Worm (Caenorhabditis elegans) whole organism, young adult: ENCODE data around the gene F54B3.4.

Experiments used
- B0019.2 ChIP-seq: fragments of 200-800 bp; sonication (Bioruptor generic); conservative IDR thresholded peaks from 2 replicates; pipeline ENCODE4 v1.3.6; 2022; ENCODE audit warnings: missing genetic modification reagents, missing genetic modification characterization, missing compliant biosample characterization
- D2030.7 ChIP-seq: fragments of 200-800 bp; sonication (Bioruptor generic); IDR thresholded peaks from 2 replicates; pipeline ENCODE4 v1.3.6; 2022; ENCODE audit warnings: missing genetic modification reagents, missing genetic modification characterization, missing compliant biosample characterization
- F10E7.11 ChIP-seq: sonication (generic microtip); optimal IDR thresholded peaks from 2 replicates; lab custom pipeline; 2017; ENCODE audit warnings: mild to moderate bottlenecking, missing genetic modification characterization, moderate library complexity, missing compliant biosample characterization
- F22D6.2 ChIP-seq: sonication (generic microtip); optimal IDR thresholded peaks from 2 replicates; lab custom pipeline; 2016; ENCODE audit warnings: mild to moderate bottlenecking, missing genetic modification characterization, missing compliant biosample characterization
- K11D2.4 ChIP-seq: fragments of 200-800 bp; sonication (Bioruptor generic); IDR thresholded peaks from 2 replicates; pipeline ENCODE4 v1.3.6; 2022; ENCODE audit warnings: missing genetic modification reagents, missing genetic modification characterization, missing compliant biosample characterization
- Y53G8AR.9 ChIP-seq: fragments of 200-800 bp; sonication (Bioruptor generic); conservative IDR thresholded peaks from 2 replicates; pipeline ENCODE4 v1.3.6; 2022; ENCODE audit warnings: missing genetic modification reagents, missing genetic modification characterization, missing compliant biosample characterization
- ZK185.1 ChIP-seq: sonication (generic microtip); optimal IDR thresholded peaks from 2 replicates; lab custom pipeline; 2016; ENCODE audit warnings: mild to moderate bottlenecking, missing genetic modification characterization, missing compliant biosample characterization; ENCODE audit not compliant: poor library complexity, severe bottlenecking
- ama-1 ChIP-seq, 3 experiments: fragments of 150-350 bp in 1 of 3; sonication (generic microtip) in 2 of 3; optimal IDR thresholded peaks; 2 replicates each; lab custom pipeline; 2014 to 2018; ENCODE audit warnings: missing biosample characterization in 2 of 3, missing genetic modification characterization in 2 of 3, missing genetic modification reagents in 2 of 3
- athp-1 ChIP-seq: sonication (generic microtip); optimal IDR thresholded peaks from 2 replicates; lab custom pipeline; 2017; ENCODE audit warnings: mild to moderate bottlenecking, missing genetic modification characterization, missing compliant biosample characterization
- attf-5 ChIP-seq: fragments of 200-800 bp; sonication (Bioruptor generic); optimal IDR thresholded peaks from 2 replicates; lab custom pipeline; 2018; ENCODE audit warnings: mild to moderate bottlenecking, missing genetic modification characterization, missing compliant biosample characterization
- bed-1 ChIP-seq: fragments of 200-800 bp; sonication (Bioruptor generic); IDR thresholded peaks from 2 replicates; pipeline ENCODE4 v1.3.6; 2022; ENCODE audit warnings: missing genetic modification reagents, missing genetic modification characterization, missing compliant biosample characterization
- cebp-2 ChIP-seq: fragments of 200-800 bp; sonication (Bioruptor generic); IDR thresholded peaks from 2 replicates; pipeline ENCODE4 v1.3.6; 2022; ENCODE audit warnings: missing genetic modification characterization, missing compliant biosample characterization
- ceh-100 ChIP-seq: fragments of 200-800 bp; sonication (Bioruptor generic); IDR thresholded peaks from 2 replicates; pipeline ENCODE4 v1.3.6; 2022; ENCODE audit warnings: missing genetic modification reagents, missing genetic modification characterization, missing compliant biosample characterization
- ceh-27 ChIP-seq: fragments of 200-800 bp; sonication (Bioruptor generic); optimal IDR thresholded peaks from 2 replicates; lab custom pipeline; 2018; ENCODE audit warnings: mild to moderate bottlenecking, missing genetic modification characterization, moderate library complexity, missing compliant biosample characterization
- ceh-40 ChIP-seq: fragments of 200-800 bp; sonication (Bioruptor generic); IDR thresholded peaks from 2 replicates; pipeline ENCODE4 v1.3.6; 2022; ENCODE audit warnings: missing genetic modification characterization, missing compliant biosample characterization
- ceh-79 ChIP-seq: sonication (generic microtip); optimal IDR thresholded peaks from 2 replicates; lab custom pipeline; 2017; ENCODE audit warnings: mild to moderate bottlenecking, missing genetic modification characterization, missing compliant biosample characterization
- chd-7 ChIP-seq: sonication (generic microtip); optimal IDR thresholded peaks from 2 replicates; lab custom pipeline; 2016; ENCODE audit warnings: mild to moderate bottlenecking, missing genetic modification characterization, moderate library complexity, missing compliant biosample characterization
- dox-1 ChIP-seq: fragments of 200-800 bp; sonication (Bioruptor generic); IDR thresholded peaks from 2 replicates; pipeline ENCODE4 v1.3.6; 2022; ENCODE audit warnings: missing genetic modification reagents, missing genetic modification characterization, missing compliant biosample characterization
- dpl-1 ChIP-seq: fragments of 150-350 bp; optimal IDR thresholded peaks from 2 replicates; lab custom pipeline; 2014; ENCODE audit warnings: missing biosample characterization, missing genetic modification reagents, missing genetic modification characterization
- him-1 ChIP-seq: sonication (generic microtip); optimal IDR thresholded peaks from 2 replicates; lab custom pipeline; 2016; ENCODE audit warnings: missing genotype, missing genetic modification reagents, missing genetic modification characterization, missing compliant biosample characterization
- hrde-1 ChIP-seq: sonication (generic microtip); optimal IDR thresholded peaks from 2 replicates; lab custom pipeline; 2016; ENCODE audit warnings: missing genetic modification characterization, mild to moderate bottlenecking, missing compliant biosample characterization, moderate library complexity, missing genotype, missing genetic modification reagents, borderline replicate concordance
- hsf-1 ChIP-seq: fragments of 200-800 bp; sonication (Bioruptor generic); IDR thresholded peaks from 2 replicates; pipeline ENCODE4 v1.3.6; 2022; ENCODE audit warnings: missing genetic modification reagents, missing genetic modification characterization, missing compliant biosample characterization
- lin-26 ChIP-seq: fragments of 200-800 bp; sonication (Bioruptor generic); IDR thresholded peaks from 2 replicates; pipeline ENCODE4 v1.3.6; 2022; ENCODE audit warnings: missing genetic modification reagents, missing genetic modification characterization, missing compliant biosample characterization
- lin-40 ChIP-seq: sonication (generic microtip); optimal IDR thresholded peaks from 2 replicates; lab custom pipeline; 2016; ENCODE audit warnings: missing genetic modification characterization, mild to moderate bottlenecking, missing compliant biosample characterization, missing genotype, missing genetic modification reagents
- lin-54 ChIP-seq: fragments of 200-800 bp; sonication (Bioruptor generic); optimal IDR thresholded peaks from 2 replicates; lab custom pipeline; 2018; ENCODE audit warnings: mild to moderate bottlenecking, missing genetic modification characterization, missing compliant biosample characterization
- mes-4 ChIP-seq: sonication (generic microtip); optimal IDR thresholded peaks from 2 replicates; lab custom pipeline; 2016; ENCODE audit warnings: missing genotype, missing genetic modification characterization, missing compliant biosample characterization
- nfya-2 ChIP-seq: fragments of 200-800 bp; sonication (Bioruptor generic); IDR thresholded peaks from 2 replicates; pipeline ENCODE4 v1.3.6; 2022; ENCODE audit warnings: missing genetic modification reagents, missing genetic modification characterization, missing compliant biosample characterization
- nhr-179 ChIP-seq: sonication (generic microtip); optimal IDR thresholded peaks from 2 replicates; lab custom pipeline; 2016; ENCODE audit warnings: mild to moderate bottlenecking, missing genetic modification characterization, missing compliant biosample characterization
- pbrm-1 ChIP-seq: fragments of 200-800 bp; sonication (Bioruptor generic); IDR thresholded peaks from 2 replicates; pipeline ENCODE4 v1.3.6; 2022; ENCODE audit warnings: missing genetic modification reagents, missing genetic modification characterization, missing compliant biosample characterization
- rpc-1 ChIP-seq, 2 experiments: fragments of 150-350 bp in 1 of 2; sonication (generic microtip) in 1 of 2; optimal IDR thresholded peaks; 2 replicates each; lab custom pipeline; 2014 to 2018; ENCODE audit warnings: missing biosample characterization in 1 of 2, missing genetic modification characterization in 1 of 2, missing genetic modification reagents in 1 of 2, missing genotype in 1 of 2
- snpc-1.3 ChIP-seq: sonication (generic microtip); optimal IDR thresholded peaks from 2 replicates; lab custom pipeline; 2017; ENCODE audit warnings: missing genetic modification characterization, mild to moderate bottlenecking, missing compliant biosample characterization, antibody characterized with exemption, moderate library complexity, missing genotype, missing genetic modification reagents; ENCODE audit not compliant: insufficient read depth
- tbp1 ChIP-seq: fragments of 200-800 bp; sonication (Bioruptor generic); optimal IDR thresholded peaks from 2 replicates; lab custom pipeline; 2018; ENCODE audit warnings: mild to moderate bottlenecking, missing genetic modification characterization, missing compliant biosample characterization
- tbx-9 ChIP-seq: sonication (generic microtip); optimal IDR thresholded peaks from 2 replicates; lab custom pipeline; 2016; ENCODE audit warnings: borderline replicate concordance, missing genetic modification characterization, inconsistent platforms, missing compliant biosample characterization
- tlf-1 ChIP-seq: fragments of 200-800 bp; sonication (Bioruptor generic); optimal IDR thresholded peaks from 2 replicates; lab custom pipeline; 2018; ENCODE audit warnings: mild to moderate bottlenecking, missing genetic modification characterization, missing compliant biosample characterization
- unc-62 ChIP-seq: fragments of 150-350 bp; optimal IDR thresholded peaks from 2 replicates; lab custom pipeline; 2014; ENCODE audit warnings: missing biosample characterization, missing genetic modification reagents, missing genetic modification characterization
- zim-3 ChIP-seq: sonication (generic microtip); optimal IDR thresholded peaks from 2 replicates; lab custom pipeline; 2017; ENCODE audit warnings: mild to moderate bottlenecking, missing genetic modification characterization, moderate library complexity, missing compliant biosample characterization
- ztf-25 ChIP-seq: fragments of 200-800 bp; sonication (Bioruptor generic); IDR thresholded peaks from 2 replicates; pipeline ENCODE4 v1.3.6; 2022; ENCODE audit warnings: missing genetic modification reagents, missing genetic modification characterization, missing compliant biosample characterization

Gene F54B3.4

DNA sequence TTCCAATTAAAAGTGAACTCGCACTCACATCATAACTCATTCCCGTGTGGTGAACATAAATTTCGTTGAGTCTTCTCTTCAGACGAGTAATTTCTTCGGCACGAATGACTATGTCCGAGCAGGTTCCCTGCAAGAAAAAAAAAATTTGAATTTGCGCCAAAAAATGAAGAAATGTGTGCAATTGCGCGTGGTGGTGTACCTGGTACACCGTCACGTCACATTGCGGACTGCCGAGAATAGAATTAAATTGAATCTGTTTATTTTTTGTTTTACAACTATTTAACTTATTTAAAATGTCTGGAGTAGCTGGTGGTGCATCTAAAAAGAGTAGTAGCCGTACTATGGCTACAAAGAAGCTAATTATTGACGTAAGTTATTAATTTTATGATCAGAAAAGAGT is 30.0 kb upstream of the F54B3.4 start, which contains the start of gene mdt-22 (continued):
- TF ChIP-seq nfya-2 (GFP tag; lab: Robert Waterston, UW) (no peak), mes-4 (no peak), lin-40 (tag; lab: Kevin White, UChicago) (peak; percentile 65), ama-1 (optimal IDR thresholded peaks at IDR 0.05; lab: Kevin White, UChicago) (peak; percentile 22), ama-1 (GFP tag; optimal IDR thresholded peaks at IDR 0.05; lab: Kevin White, UChicago) (peak in 1 of 2 experiments; percentile 39), D2030.7 (GFP tag; lab: Robert Waterston, UW) (peak; percentile 58; the same call in 1 of the 2 replicates), pbrm-1 (GFP tag; lab: Robert Waterston, UW) (peak; percentile 66), dpl-1 (GFP tag; lab: Kevin White, UChicago) (peak; percentile 89), attf-5 (GFP tag; lab: Kevin White, UChicago) (peak; percentile 64), snpc-1.3 (tag; lab: Kevin White, UChicago) (peak; percentile 26), chd-7 (tag; lab: Kevin White, UChicago) (peak; percentile 70), hrde-1 (tag; lab: Kevin White, UChicago) (no peak), him-1 (tag; lab: Kevin White, UChicago) (peak; percentile 74), tlf-1 (GFP tag; lab: Kevin White, UChicago) (peak; percentile 60), F10E7.11 (no peak), F22D6.2 (tag; lab: Kevin White, UChicago) (no peak), ceh-100 (GFP tag; lab: Robert Waterston, UW) (peak; percentile 71), rpc-1 (optimal IDR thresholded peaks at IDR 0.05; lab: Kevin White, UChicago) (no peak), rpc-1 (tag; optimal IDR thresholded peaks at IDR 0.05; lab: Kevin White, UChicago) (no peak), unc-62 (no peak), athp-1 (tag; lab: Kevin White, UChicago) (peak; percentile 50), tbp1 (GFP tag; lab: Kevin White, UChicago) (peak; percentile 72), bed-1 (GFP tag; lab: Robert Waterston, UW) (no peak), tbx-9 (tag; lab: Kevin White, UChicago) (no peak), lin-54 (GFP tag; lab: Kevin White, UChicago) (peak; percentile 96), ceh-27 (GFP tag; lab: Kevin White, UChicago) (peak; percentile 64), lin-26 (GFP tag; lab: Robert Waterston, UW) (peak; percentile 63), nhr-179 (tag; lab: Kevin White, UChicago) (no peak), cebp-2 (no peak), B0019.2 (0 out of 2 replicates have a peak, but pooled peaks have one; percentile 43), zim-3 (tag; lab: Kevin White, UChicago) (no peak), ztf-25 (GFP tag; lab: Robert Waterston, UW) (no peak), ceh-79 (tag; lab: Kevin White, UChicago) (no peak), dox-1 (peak; percentile 76; the same call in 1 of the 2 replicates), Y53G8AR.9 (GFP tag; lab: Robert Waterston, UW) (no peak), ZK185.1 (peak; percentile 66)

DNA sequence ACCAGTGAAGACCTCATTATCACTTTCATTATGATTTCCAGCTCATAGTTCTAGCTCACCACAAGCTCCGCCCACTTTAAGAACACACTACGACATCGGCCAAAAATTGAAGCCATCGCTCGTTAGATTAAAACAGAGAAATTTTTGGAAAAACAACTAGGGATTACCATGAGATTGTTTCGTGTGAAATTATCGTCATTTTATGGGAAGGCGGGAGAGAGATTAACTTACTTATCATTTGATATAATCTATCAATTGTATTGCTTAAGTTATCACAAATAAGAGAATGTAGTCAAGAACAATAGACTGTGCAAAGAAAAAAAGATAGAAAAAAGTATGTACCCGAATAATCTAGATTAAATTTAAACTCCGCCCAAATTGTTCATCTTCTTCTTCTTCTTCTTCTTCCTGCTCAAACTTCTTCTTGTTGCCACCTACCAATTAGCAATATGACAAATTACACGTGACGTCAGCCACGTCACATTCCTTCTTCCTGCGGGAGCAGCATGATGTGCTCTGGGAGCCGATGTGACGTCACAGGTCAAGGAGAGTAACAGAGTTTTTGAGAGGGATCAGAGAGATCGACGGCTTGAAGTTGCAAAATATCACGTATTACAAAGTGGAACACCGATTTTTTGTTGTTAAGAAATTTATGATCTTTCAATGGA is 29.2 kb upstream of the F54B3.4 start, which contains the start of gene nep-26:
nep-26 (minus strand) TSS at position 51 of the 668 bp plus-strand sequence.
- TF ChIP-seq K11D2.4 (GFP tag; lab: Robert Waterston, UW), result 0 out of 2 replicates have a peak, but pooled peaks have one; percentile 25
- TF ChIP-seq hsf-1 (GFP tag; lab: Robert Waterston, UW), result 0 out of 2 replicates have a peak, but pooled peaks have one; percentile 17
- no peak for TF ChIP-seq ceh-40
